Worm (Caenorhabditis elegans): ENCODE measurements around the gene acs-14.

- TF ChIP-seq ref-1 (GFP tag; conservative IDR thresholded peaks at IDR 0.05) (no peak), tab-1 (GFP tag; IDR thresholded peaks at IDR 0.05) (no peak), ztf-23 (GFP tag; IDR thresholded peaks at IDR 0.05) (no peak), flt-1 (GFP tag; IDR thresholded peaks at IDR 0.05) (no peak), klf-2 (GFP tag; conservative IDR thresholded peaks at IDR 0.05) (no peak), ztf-29 (GFP tag; IDR thresholded peaks at IDR 0.05) (no peak)
Observed at ce11 chrV:9550313-9550712, 42.4 kb downstream of the acs-14 start, which contains the start of gene ehbp-1.

All from whole organism, midembryonic.